Worm (Caenorhabditis elegans): Measurements from ENCODE around the gene ceh-51.

DNA sequence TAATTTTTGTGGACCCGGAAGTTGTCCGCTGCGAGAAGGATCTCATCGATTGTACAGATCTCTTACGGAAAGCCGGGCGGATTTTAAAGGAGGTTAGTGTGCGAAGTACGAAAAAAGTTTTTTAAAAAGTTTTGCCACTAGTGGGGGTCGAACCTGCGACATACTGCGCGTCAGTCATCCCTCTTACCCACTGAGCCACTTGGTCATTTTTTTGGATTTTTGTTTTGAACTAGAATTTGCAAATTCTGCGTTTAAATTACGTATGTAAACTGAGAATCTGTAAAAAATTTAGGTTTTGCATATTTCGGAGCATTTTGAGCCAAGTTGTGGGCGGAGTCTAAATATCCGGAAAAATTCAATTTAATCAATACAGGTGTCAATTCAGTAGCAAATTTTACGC lies 25.4 kb upstream of the ceh-51 start:
- TF ChIP-seq tbx-7 (tag; optimal IDR thresholded peaks at IDR 0.05) (no peak), Y22D7AL.16 (tag; optimal IDR thresholded peaks at IDR 0.05) (no peak), pqm-1 (tag; optimal IDR thresholded peaks at IDR 0.05) (no peak), pag-3 (tag; optimal IDR thresholded peaks at IDR 0.05; ENCODE audit: borderline replicate concordance) (no peak), tbx-2 (tag; optimal IDR thresholded peaks at IDR 0.05) (no peak), hlh-8 (tag; optimal IDR thresholded peaks at IDR 0.05) (no peak), ceh-30 (tag; optimal IDR thresholded peaks at IDR 0.05) (no peak), hlh-6 (tag; optimal IDR thresholded peaks at IDR 0.05) (no peak), ceh-6 (GFP tag; optimal IDR thresholded peaks at IDR 0.05) (no peak), sox-4 (tag; optimal IDR thresholded peaks at IDR 0.05) (no peak), hlh-15 (tag; optimal IDR thresholded peaks at IDR 0.05) (no peak), nfya-1 (tag; optimal IDR thresholded peaks at IDR 0.05) (no peak), elt-2 (tag; optimal IDR thresholded peaks at IDR 0.05) (no peak)

Data from whole organism, late embryonic.